Fruit fly (Drosophila melanogaster): ENCODE results near the gene CG8028.
A peak's percentile ranks its signal among the peaks of the same experiment; 100 is the strongest.

The CG8028 gene

DNA sequence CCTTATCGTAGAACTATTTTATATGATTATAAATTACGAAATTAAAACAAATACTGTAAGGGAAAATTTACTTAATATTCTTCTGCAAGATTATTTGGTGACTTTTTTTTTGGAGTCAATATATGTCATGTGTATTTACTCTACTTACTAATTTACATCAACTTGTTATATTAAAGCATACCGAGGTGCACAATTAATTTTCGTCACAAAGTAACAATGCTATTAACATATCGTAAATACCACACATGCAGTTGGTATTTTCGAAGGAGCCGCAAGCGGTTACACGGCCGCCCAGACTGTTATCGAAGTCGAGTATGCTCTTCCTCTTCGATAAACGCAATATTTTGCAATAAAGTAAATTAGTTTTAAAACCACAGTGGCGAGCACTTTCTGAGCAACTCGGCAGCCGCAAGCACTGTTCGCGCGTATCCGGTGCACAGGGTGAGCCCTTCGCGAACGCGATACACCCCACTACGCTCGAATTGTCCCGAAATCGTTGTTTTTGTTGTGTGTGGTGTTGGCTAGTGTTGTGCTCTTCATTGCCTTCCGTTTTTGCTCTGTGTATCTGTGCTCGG, 18.5 kb downstream of the CG8028 start, which contains the start of gene Vav (continued):
- TF ChIP-seq CG15269 (tag; optimal IDR thresholded peaks at IDR 0.05) (no peak), CG7963 (GFP tag; IDR thresholded peaks at IDR 0.05; ENCODE audit: partially characterized antibody) (peak; percentile 20; the same call in 1 of the 3 replicates), pzg (GFP tag; optimal IDR thresholded peaks at IDR 0.05) (peak; percentile 48), CG13123 (GFP tag; optimal IDR thresholded peaks at IDR 0.05) (no peak), klu (GFP tag; IDR thresholded peaks at IDR 0.05) (no peak), mam (GFP tag; optimal IDR thresholded peaks at IDR 0.05) (no peak), CG17802 (tag; optimal IDR thresholded peaks at IDR 0.05) (no peak), Hr51 (GFP tag; optimal IDR thresholded peaks at IDR 0.05) (no peak), nau (GFP tag; optimal IDR thresholded peaks at IDR 0.05) (no peak), CkIIα-i1 (GFP tag; IDR thresholded peaks at IDR 0.05) (no peak), Sry-δ (GFP tag; optimal IDR thresholded peaks at IDR 0.05) (peak; percentile 10), CG6175 (GFP tag; IDR thresholded peaks at IDR 0.05) (no peak), Vsx1 (GFP tag; optimal IDR thresholded peaks at IDR 0.05) (no peak), nerfin-2 (GFP tag; IDR thresholded peaks at IDR 0.05; ENCODE audit: partially characterized antibody) (no peak), crc (GFP tag; optimal IDR thresholded peaks at IDR 0.05) (no peak), wek (GFP tag; optimal IDR thresholded peaks at IDR 0.05) (peak; percentile 22), CG16863 (GFP tag; optimal IDR thresholded peaks at IDR 0.05) (no peak), gt (GFP tag; IDR thresholded peaks at IDR 0.05) (no peak), CG10321 (GFP tag; IDR thresholded peaks at IDR 0.05) (no peak), z (GFP tag; IDR thresholded peaks at IDR 0.05) (no peak), CG33213 (GFP tag; optimal IDR thresholded peaks at IDR 0.05) (no peak), CG8765 (GFP tag; IDR thresholded peaks at IDR 0.05) (no peak), en (GFP tag; optimal IDR thresholded peaks at IDR 0.05) (no peak), CG18619 (GFP tag; optimal IDR thresholded peaks at IDR 0.05) (no peak), CG17186 (GFP tag; optimal IDR thresholded peaks at IDR 0.05) (no peak), Fer1 (GFP tag; optimal IDR thresholded peaks at IDR 0.05) (peak; percentile 58), Antp (GFP tag; optimal IDR thresholded peaks at IDR 0.05) (no peak), CG14014 (GFP tag; IDR thresholded peaks at IDR 0.05) (no peak), bbx (GFP tag; IDR thresholded peaks at IDR 0.05; ENCODE audit: partially characterized antibody) (peak; percentile 46), Atf3 (GFP tag; optimal IDR thresholded peaks at IDR 0.05) (no peak), CG2678 (tag; optimal IDR thresholded peaks at IDR 0.05) (no peak), CG12744 (GFP tag; optimal IDR thresholded peaks at IDR 0.05) (no peak), br (optimal IDR thresholded peaks at IDR 0.05) (no peak), CG16813 (GFP tag; IDR thresholded peaks at IDR 0.05; ENCODE audit: partially characterized antibody) (0 out of 3 replicates have a peak, but pooled peaks have one; percentile 23), tx (GFP tag; optimal IDR thresholded peaks at IDR 0.05) (no peak), NK7.1 (GFP tag; optimal IDR thresholded peaks at IDR 0.05) (no peak), CG2120 (GFP tag; optimal IDR thresholded peaks at IDR 0.05) (no peak), btn (GFP tag; optimal IDR thresholded peaks at IDR 0.05) (no peak), p53 (GFP tag; optimal IDR thresholded peaks at IDR 0.05) (no peak), hb (GFP tag; IDR thresholded peaks at IDR 0.05; ENCODE audit: partially characterized antibody) (no peak), Eip74EF (GFP tag; optimal IDR thresholded peaks at IDR 0.05) (no peak), CG6654 (GFP tag; optimal IDR thresholded peaks at IDR 0.05) (no peak), hkb (optimal IDR thresholded peaks at IDR 0.05) (no peak), hkb (GFP tag; IDR thresholded peaks at IDR 0.05) (no peak), CG4820 (GFP tag; optimal IDR thresholded peaks at IDR 0.05) (no peak), CG9609 (GFP tag; optimal IDR thresholded peaks at IDR 0.05) (no peak), knrl (GFP tag; IDR thresholded peaks at IDR 0.05; ENCODE audit: partially characterized antibody) (no peak), eyg (GFP tag; optimal IDR thresholded peaks at IDR 0.05) (no peak), insv (GFP tag; optimal IDR thresholded peaks at IDR 0.05) (no peak), CG9817 (tag; optimal IDR thresholded peaks at IDR 0.05) (no peak), HLH3B (GFP tag; IDR thresholded peaks at IDR 0.05) (no peak)
